Worm (Caenorhabditis elegans): ENCODE data around the gene clh-5.
A peak's percentile ranks its signal among the peaks of the same experiment; 100 is the strongest.

ce11 chrII:9061557-9062183 is 36.7 kb downstream of the clh-5 start:
- no peak for TF ChIP-seq unc-62 (GFP tag; optimal IDR thresholded peaks at IDR 0.05)
- peak; percentile 48 for TF ChIP-seq pqm-1 (tag; optimal IDR thresholded peaks at IDR 0.05)
- no peak for TF ChIP-seq ceh-82 (tag; optimal IDR thresholded peaks at IDR 0.05)
- peak; percentile 70 for TF ChIP-seq nhr-11 (tag; optimal IDR thresholded peaks at IDR 0.05)
- peak; percentile 68 for TF ChIP-seq lin-15B (tag; optimal IDR thresholded peaks at IDR 0.05)
- TF ChIP-seq nhr-76 (tag; optimal IDR thresholded peaks at IDR 0.05), result no peak
- no peak for TF ChIP-seq ztf-4 (tag; optimal IDR thresholded peaks at IDR 0.05)
- no peak for TF ChIP-seq ceh-28 (tag; optimal IDR thresholded peaks at IDR 0.05)
- TF ChIP-seq snpc-4 (tag; optimal IDR thresholded peaks at IDR 0.05), result no peak
- no peak for TF ChIP-seq skn-1 (tag; optimal IDR thresholded peaks at IDR 0.05)
- no peak for TF ChIP-seq ceh-16 (tag; optimal IDR thresholded peaks at IDR 0.05)
- peak; percentile 79 for TF ChIP-seq nfya-1 (tag; optimal IDR thresholded peaks at IDR 0.05; ENCODE audit: insufficient read depth)
- peak; percentile 42 for TF ChIP-seq nhr-25 (tag; optimal IDR thresholded peaks at IDR 0.05)
- TF ChIP-seq zag-1 (tag; optimal IDR thresholded peaks at IDR 0.05), result no peak
